Fruit fly (Drosophila melanogaster) whole organism, prepupa: Measurements from ENCODE around the gene mRpS34.

Experiments
- Blimp-1 ChIP-seq: fragments of 200-800 bp; sonication (Bioruptor generic); optimal IDR thresholded peaks from 3 replicates; lab custom pipeline; 2017; ENCODE audit warnings: missing biosample characterization, missing genetic modification characterization, mild to moderate bottlenecking, moderate library complexity, missing genetic modification reagents
- CG10631 ChIP-seq: fragments of 200-800 bp; sonication (Bioruptor generic); optimal IDR thresholded peaks from 2 replicates; lab custom pipeline; 2016; ENCODE audit warnings: missing biosample characterization, missing genetic modification characterization
- CG11294 ChIP-seq: fragments of 200-800 bp; sonication (Bioruptor generic); IDR thresholded peaks from 2 replicates; pipeline ENCODE4 v1.3.6; 2022; ENCODE audit warnings: missing biosample characterization, missing genetic modification characterization
- CG11762 ChIP-seq: fragments of 200-800 bp; sonication (Bioruptor generic); optimal IDR thresholded peaks from 3 replicates; lab custom pipeline; 2016; ENCODE audit warnings: missing biosample characterization, missing genetic modification characterization; ENCODE audit not compliant: insufficient read depth
- CG15336 ChIP-seq: fragments of 200-800 bp; sonication (Bioruptor generic); IDR thresholded peaks from 2 replicates; pipeline ENCODE4 v1.3.6; 2022; ENCODE audit warnings: missing biosample characterization, missing genetic modification characterization
- CG1621 ChIP-seq: fragments of 200-800 bp; sonication (Bioruptor generic); optimal IDR thresholded peaks from 3 replicates; lab custom pipeline; 2018; ENCODE audit warnings: missing biosample characterization, mild to moderate bottlenecking, missing genetic modification characterization
- CG16779 ChIP-seq: fragments of 200-800 bp; sonication (Bioruptor generic); optimal IDR thresholded peaks from 3 replicates; lab custom pipeline; 2017; ENCODE audit warnings: missing biosample characterization, mild to moderate bottlenecking, missing genetic modification characterization
- CG3032 ChIP-seq: fragments of 200-800 bp; optimal IDR thresholded peaks from 2 replicates; lab custom pipeline; 2019; ENCODE audit warnings: missing biosample characterization, mild to moderate bottlenecking, missing genetic modification characterization, moderate library complexity
- CG31627 ChIP-seq: fragments of 200-800 bp; sonication (Bioruptor generic); optimal IDR thresholded peaks from 3 replicates; lab custom pipeline; 2016; ENCODE audit warnings: missing biosample characterization, missing genetic modification characterization
- CG32006 ChIP-seq: fragments of 200-800 bp; sonication (Bioruptor generic); optimal IDR thresholded peaks from 3 replicates; lab custom pipeline; 2017; ENCODE audit warnings: missing biosample characterization, mild to moderate bottlenecking, missing genetic modification characterization
- CG34406 ChIP-seq: fragments of 200-800 bp; sonication (Bioruptor generic); optimal IDR thresholded peaks from 3 replicates; lab custom pipeline; 2016; ENCODE audit warnings: missing biosample characterization, missing genetic modification characterization
- CG3919 ChIP-seq: fragments of 200-800 bp; sonication (Bioruptor generic); optimal IDR thresholded peaks from 3 replicates; lab custom pipeline; 2016; ENCODE audit warnings: missing biosample characterization, missing genetic modification characterization
- CG4318 ChIP-seq: fragments of 200-800 bp; sonication (Bioruptor generic); optimal IDR thresholded peaks from 3 replicates; lab custom pipeline; 2017; ENCODE audit warnings: missing biosample characterization, mild to moderate bottlenecking, missing genetic modification characterization
- CG6163 ChIP-seq: fragments of 200-800 bp; sonication (Bioruptor generic); IDR thresholded peaks from 3 replicates; pipeline ENCODE4 v1.3.6; 2022; ENCODE audit warnings: missing biosample characterization, missing genetic modification characterization
- CG6276 ChIP-seq: fragments of 200-800 bp; sonication (Bioruptor generic); optimal IDR thresholded peaks from 2 replicates; lab custom pipeline; 2017; ENCODE audit warnings: missing biosample characterization, mild to moderate bottlenecking, missing genetic modification characterization
- CG6792 ChIP-seq: fragments of 200-800 bp; sonication (Bioruptor generic); optimal IDR thresholded peaks from 3 replicates; lab custom pipeline; 2016; ENCODE audit warnings: missing biosample characterization, missing genetic modification characterization
- CG7368 ChIP-seq: fragments of 200-800 bp; sonication (Bioruptor generic); optimal IDR thresholded peaks from 3 replicates; lab custom pipeline; 2016; ENCODE audit warnings: missing biosample characterization, missing genetic modification characterization
- CG8119 ChIP-seq: fragments of 200-800 bp; sonication (Bioruptor generic); IDR thresholded peaks from 3 replicates; pipeline ENCODE4 v1.3.6; 2022; ENCODE audit warnings: missing biosample characterization, missing genetic modification characterization
- CG8632 ChIP-seq: fragments of 200-800 bp; sonication (Bioruptor generic); optimal IDR thresholded peaks from 3 replicates; lab custom pipeline; 2016; ENCODE audit warnings: missing biosample characterization, missing genetic modification characterization
- CG9139 ChIP-seq: fragments of 200-800 bp; sonication (Bioruptor generic); optimal IDR thresholded peaks from 3 replicates; lab custom pipeline; 2017; ENCODE audit warnings: missing biosample characterization, mild to moderate bottlenecking, missing genetic modification characterization
- Eip75B ChIP-seq: fragments of 200-800 bp; sonication (Bioruptor generic); optimal IDR thresholded peaks from 3 replicates; lab custom pipeline; 2016; ENCODE audit warnings: missing biosample characterization, missing genetic modification characterization
- Eip78C ChIP-seq: fragments of 200-800 bp; sonication (Bioruptor generic); peaks from one replicate; lab custom pipeline; 2016; ENCODE audit warnings: missing biosample characterization, missing genetic modification characterization
- Eip93F ChIP-seq: fragments of 200-800 bp; sonication (Bioruptor generic); optimal IDR thresholded peaks from 2 replicates; lab custom pipeline; 2016; ENCODE audit warnings: missing biosample characterization, mild to moderate bottlenecking, missing genetic modification characterization
- Hr38 ChIP-seq: sonication (Bioruptor generic); optimal IDR thresholded peaks from 2 replicates; lab custom pipeline; 2016; ENCODE audit warnings: missing biosample characterization, missing genetic modification characterization
- Hr39 ChIP-seq: fragments of 200-800 bp; sonication (Bioruptor generic); optimal IDR thresholded peaks from 2 replicates; lab custom pipeline; 2016; ENCODE audit warnings: missing biosample characterization, missing genetic modification characterization
- Hr4 ChIP-seq: fragments of 200-800 bp; sonication (Bioruptor generic); optimal IDR thresholded peaks from 3 replicates; lab custom pipeline; 2016; ENCODE audit warnings: missing biosample characterization, missing genetic modification characterization
- Lpt ChIP-seq: fragments of 200-800 bp; sonication (Bioruptor generic); optimal IDR thresholded peaks from 3 replicates; lab custom pipeline; 2016; ENCODE audit warnings: missing biosample characterization, missing genetic modification characterization
- OdsH ChIP-seq: fragments of 200-800 bp; sonication (Bioruptor generic); optimal IDR thresholded peaks from 3 replicates; lab custom pipeline; 2016; ENCODE audit warnings: missing biosample characterization, missing genetic modification characterization
- Sox14 ChIP-seq: fragments of 200-800 bp; sonication (Bioruptor generic); optimal IDR thresholded peaks from 3 replicates; lab custom pipeline; 2016; ENCODE audit warnings: missing biosample characterization, missing genetic modification characterization
- Sox15 ChIP-seq: fragments of 200-800 bp; sonication (Bioruptor generic); optimal IDR thresholded peaks from 3 replicates; lab custom pipeline; 2016; ENCODE audit warnings: missing biosample characterization, missing genetic modification characterization
- achi ChIP-seq: fragments of 200-800 bp; sonication (Bioruptor generic); optimal IDR thresholded peaks from 3 replicates; lab custom pipeline; 2016; ENCODE audit warnings: missing biosample characterization, missing genetic modification characterization
- acj6 ChIP-seq: fragments of 200-800 bp; sonication (Bioruptor generic); optimal IDR thresholded peaks from 3 replicates; lab custom pipeline; 2016; ENCODE audit warnings: missing biosample characterization, missing genetic modification characterization
- dac ChIP-seq: fragments of 200-800 bp; sonication (Bioruptor generic); optimal IDR thresholded peaks from 2 replicates; lab custom pipeline; 2017; ENCODE audit warnings: missing biosample characterization, mild to moderate bottlenecking, missing genetic modification characterization
- dsx ChIP-seq: fragments of 200-800 bp; optimal IDR thresholded peaks from 3 replicates; lab custom pipeline; 2019; ENCODE audit warnings: missing biosample characterization, mild to moderate bottlenecking, missing genetic modification characterization, moderate library complexity; ENCODE audit not compliant: poor library complexity, severe bottlenecking
- eg ChIP-seq: fragments of 200-800 bp; sonication (Bioruptor generic); IDR thresholded peaks from 3 replicates; pipeline ENCODE4 v1.3.6; 2022; ENCODE audit warnings: missing biosample characterization, missing genetic modification characterization
- esn ChIP-seq: fragments of 200-800 bp; sonication (Bioruptor generic); optimal IDR thresholded peaks from 2 replicates; lab custom pipeline; 2016; ENCODE audit warnings: missing biosample characterization, mild to moderate bottlenecking, missing genetic modification characterization, moderate library complexity
- lz ChIP-seq: fragments of 200-800 bp; sonication (Bioruptor generic); optimal IDR thresholded peaks from 3 replicates; lab custom pipeline; 2016; ENCODE audit warnings: missing biosample characterization, missing genetic modification characterization
- net ChIP-seq: fragments of 200-800 bp; sonication (Bioruptor generic); optimal IDR thresholded peaks from 3 replicates; lab custom pipeline; 2016; ENCODE audit warnings: missing biosample characterization, missing genetic modification characterization
- pdm3 ChIP-seq: fragments of 200-800 bp; sonication (Bioruptor generic); optimal IDR thresholded peaks from 3 replicates; lab custom pipeline; 2016; ENCODE audit warnings: missing biosample characterization, missing genetic modification characterization
- salr ChIP-seq, 2 experiments: fragments of 200-800 bp; sonication (Bioruptor generic); optimal IDR thresholded peaks; 3 replicates each; lab custom pipeline; 2016 to 2018; ENCODE audit warnings: missing biosample characterization in 2 of 2, missing genetic modification characterization in 2 of 2, mild to moderate bottlenecking in 1 of 2
- spab ChIP-seq: fragments of 200-800 bp; sonication (Bioruptor generic); optimal IDR thresholded peaks from 2 replicates; lab custom pipeline; 2017; ENCODE audit warnings: missing biosample characterization, mild to moderate bottlenecking, missing genetic modification characterization, missing genetic modification reagents
- svp ChIP-seq: fragments of 200-800 bp; sonication (Bioruptor generic); peaks from one replicate; lab custom pipeline; 2016; ENCODE audit warnings: missing biosample characterization, missing genetic modification characterization

Gene mRpS34

dm6 chr3L:16305820-16306650, 41.8 kb upstream of the mRpS34 start, which contains the start of the genes CG13043 and CG13063:
TSS of gene CG13043 (minus strand) at chr3L:16305870.
TSS of gene CG13063 (plus strand) at chr3L:16306600.
- peak; percentile 30 for TF ChIP-seq svp (GFP tag; lab: Kevin White, UChicago)
- no peak for TF ChIP-seq CG31627 (GFP tag; lab: Kevin White, UChicago)

- TF ChIP-seq CG11762 (GFP tag; lab: Kevin White, UChicago): no peak
- no peak for TF ChIP-seq Hr38 (GFP tag; lab: Kevin White, UChicago)
- TF ChIP-seq Blimp-1: no peak
- TF ChIP-seq Hr4: no peak
- no peak for TF ChIP-seq CG8119 (GFP tag; lab: Robert Waterston, UW)
- no peak for TF ChIP-seq eg (GFP tag; lab: Robert Waterston, UW)
- no peak for TF ChIP-seq Eip75B
- TF ChIP-seq CG32006 (GFP tag; lab: Kevin White, UChicago): no peak
- TF ChIP-seq OdsH (GFP tag; lab: Kevin White, UChicago): no peak
- no peak for TF ChIP-seq Sox15 (GFP tag; lab: Kevin White, UChicago)
- TF ChIP-seq CG3032 (tag; lab: Kevin White, UChicago): no peak
- TF ChIP-seq dsx (GFP tag; lab: Kevin White, UChicago): no peak
- TF ChIP-seq CG8632 (GFP tag; lab: Kevin White, UChicago): no peak
Observed at dm6 chr3L:16308380-16308779, 39.5 kb upstream of the mRpS34 start, which contains the start of gene CG13042. TSS of gene CG13042 (minus strand) at chr3L:16308480.

- TF ChIP-seq Hr4: peak; percentile 77
- TF ChIP-seq Eip93F (GFP tag; lab: Kevin White, UChicago): no peak
- peak; percentile 29 for TF ChIP-seq net (GFP tag; lab: Kevin White, UChicago)
- TF ChIP-seq CG16779 (tag; lab: Kevin White, UChicago): peak; percentile 37
- TF ChIP-seq CG4318 (GFP tag; lab: Kevin White, UChicago): peak; percentile 47
- peak; percentile 21 for TF ChIP-seq acj6 (GFP tag; lab: Kevin White, UChicago)
- TF ChIP-seq CG6792: peak; percentile 50
- TF ChIP-seq CG7368: peak; percentile 16
- TF ChIP-seq CG6276 (GFP tag; lab: Kevin White, UChicago): peak; percentile 69
- TF ChIP-seq CG15336 (GFP tag; lab: Robert Waterston, UW): peak; percentile 82
- peak; percentile 61 for TF ChIP-seq Eip75B
- peak; percentile 59 for TF ChIP-seq CG10631 (GFP tag; lab: Kevin White, UChicago)
- no peak for TF ChIP-seq spab
- TF ChIP-seq esn: no peak
- peak; percentile 10 for TF ChIP-seq Hr39 (GFP tag; lab: Kevin White, UChicago)
- peak; percentile 51 for TF ChIP-seq OdsH (GFP tag; lab: Kevin White, UChicago)
- peak; percentile 36 for TF ChIP-seq pdm3 (GFP tag; lab: Kevin White, UChicago)
- TF ChIP-seq achi: peak; percentile 34
- peak in 1 of 2 experiments; percentile 44 for TF ChIP-seq salr (GFP tag; optimal IDR thresholded peaks at IDR 0.05; lab: Kevin White, UChicago)
- TF ChIP-seq CG8119 (GFP tag; lab: Robert Waterston, UW): peak; percentile 66
- peak; percentile 52 for TF ChIP-seq CG3919 (GFP tag; lab: Kevin White, UChicago)
- TF ChIP-seq CG9139 (GFP tag; lab: Kevin White, UChicago): no peak
- TF ChIP-seq Hr38 (GFP tag; lab: Kevin White, UChicago): no peak
- peak; percentile 86 for TF ChIP-seq eg (GFP tag; lab: Robert Waterston, UW)
- TF ChIP-seq CG11294 (GFP tag; lab: Robert Waterston, UW): peak; percentile 52
- peak; percentile 74 for TF ChIP-seq Eip78C (GFP tag; lab: Kevin White, UChicago)
- TF ChIP-seq Sox14: peak; percentile 38
- TF ChIP-seq lz (GFP tag; lab: Kevin White, UChicago): peak; percentile 52
- TF ChIP-seq CG34406 (GFP tag; lab: Kevin White, UChicago): no peak
- peak; percentile 56 for TF ChIP-seq Lpt (GFP tag; lab: Kevin White, UChicago)
- TF ChIP-seq Blimp-1: no peak
- peak; percentile 80 for TF ChIP-seq CG32006 (GFP tag; lab: Kevin White, UChicago)
- TF ChIP-seq CG6163: peak; percentile 72; the same call in 2 of the 3 replicates
- TF ChIP-seq dac (GFP tag; lab: Kevin White, UChicago): peak; percentile 83
- TF ChIP-seq CG1621 (tag; lab: Kevin White, UChicago): no peak
- TF ChIP-seq CG11762 (GFP tag; lab: Kevin White, UChicago): peak; percentile 8
Observed at dm6 chr3L:16309972-16310371, 37.9 kb upstream of the mRpS34 start.
